Worm (Caenorhabditis elegans) whole organism, L4 larva: ENCODE measurements around the gene mrps-21.

Experiments
- T20F7.1 ChIP-seq: fragments of 200-800 bp; sonication (Bioruptor generic); optimal IDR thresholded peaks from 2 replicates; lab custom pipeline; 2018; ENCODE audit warnings: mild to moderate bottlenecking, missing genetic modification characterization, missing compliant biosample characterization
- Y105C5A.15 ChIP-seq: fragments of 200-800 bp; sonication (Bioruptor generic); IDR thresholded peaks from 2 replicates; pipeline ENCODE4 v1.3.6; 2022; ENCODE audit warnings: missing genetic modification characterization, missing compliant biosample characterization
- Y5F2A.4 ChIP-seq: fragments of 200-800 bp; sonication (Bioruptor generic); optimal IDR thresholded peaks from 2 replicates; lab custom pipeline; 2018; ENCODE audit warnings: mild to moderate bottlenecking, missing genetic modification characterization, missing compliant biosample characterization
- ZK337.2 ChIP-seq: fragments of 200-800 bp; sonication (Bioruptor generic); IDR thresholded peaks from 2 replicates; pipeline ENCODE4 v1.3.6; 2022; ENCODE audit warnings: missing genetic modification reagents, missing genetic modification characterization, missing compliant biosample characterization
- ZK546.5 ChIP-seq, 2 experiments: sonication (generic microtip); optimal IDR thresholded peaks; 2 replicates each; lab custom pipeline; 2017; ENCODE audit warnings: missing biosample characterization in 2 of 2, missing genetic modification characterization in 2 of 2
- aha-1 ChIP-seq: fragments of 150-350 bp; peaks from one replicate; lab custom pipeline; 2014; ENCODE audit warnings: missing biosample characterization, missing genetic modification characterization
- attf-4 ChIP-seq: sonication (generic microtip); optimal IDR thresholded peaks from 3 replicates; lab custom pipeline; 2017; ENCODE audit warnings: missing biosample characterization, missing genetic modification characterization
- ceh-20 ChIP-seq: fragments of 200-800 bp; sonication (Bioruptor generic); IDR thresholded peaks from 2 replicates; pipeline ENCODE4 v1.3.6; 2022; ENCODE audit warnings: missing genetic modification reagents, missing genetic modification characterization, missing compliant biosample characterization
- ceh-28 ChIP-seq: fragments of 150-350 bp; optimal IDR thresholded peaks from 2 replicates; lab custom pipeline; 2014; ENCODE audit warnings: missing biosample characterization, missing genetic modification reagents, missing genetic modification characterization
- ceh-44 ChIP-seq: fragments of 200-800 bp; sonication (Bioruptor generic); IDR thresholded peaks from 2 replicates; pipeline ENCODE4 v1.3.6; 2022; ENCODE audit warnings: missing genetic modification reagents, missing genetic modification characterization, missing compliant biosample characterization
- ceh-62 ChIP-seq: sonication (generic microtip); optimal IDR thresholded peaks from 2 replicates; lab custom pipeline; 2017; ENCODE audit warnings: missing biosample characterization, missing genetic modification characterization
- ceh-82 ChIP-seq: sonication (generic microtip); optimal IDR thresholded peaks from 2 replicates; lab custom pipeline; 2017; ENCODE audit warnings: missing biosample characterization, missing genetic modification characterization
- ces-1 ChIP-seq: fragments of 150-350 bp; sonication (generic microtip); optimal IDR thresholded peaks from 4 replicates; lab custom pipeline; 2014; ENCODE audit warnings: missing biosample characterization, missing genetic modification reagents, missing genetic modification characterization
- cey-2 ChIP-seq: sonication (generic microtip); optimal IDR thresholded peaks from 3 replicates; lab custom pipeline; 2017; ENCODE audit warnings: missing genetic modification characterization, mild to moderate bottlenecking, missing compliant biosample characterization, antibody characterized with exemption, borderline replicate concordance; ENCODE audit not compliant: insufficient read depth
- daf-16 ChIP-seq, 3 experiments: sonication (generic microtip); optimal IDR thresholded peaks; 2 replicates each; lab custom pipeline; 2016 to 2017; ENCODE audit warnings: missing genetic modification characterization in 3 of 3, missing genetic modification reagents in 3 of 3, mild to moderate bottlenecking in 2 of 3, missing compliant biosample characterization in 2 of 3, missing biosample characterization in 1 of 3, moderate library complexity in 1 of 3
- daf-8 ChIP-seq: fragments of 200-800 bp; sonication (Bioruptor generic); IDR thresholded peaks from 2 replicates; pipeline ENCODE4 v1.3.6; 2022; ENCODE audit warnings: missing genetic modification characterization, missing compliant biosample characterization
- dmd-9 ChIP-seq: fragments of 200-800 bp; sonication (Bioruptor generic); IDR thresholded peaks from 2 replicates; pipeline ENCODE4 v1.3.6; 2022; ENCODE audit warnings: missing genetic modification reagents, missing genetic modification characterization, missing compliant biosample characterization
- duxl-1 ChIP-seq: sonication (generic microtip); optimal IDR thresholded peaks from 2 replicates; lab custom pipeline; 2016; ENCODE audit warnings: mild to moderate bottlenecking, missing genetic modification characterization, moderate library complexity, missing compliant biosample characterization; ENCODE audit not compliant: poor library complexity
- egl-27 ChIP-seq: sonication (generic microtip); optimal IDR thresholded peaks from 3 replicates; lab custom pipeline; 2017; ENCODE audit warnings: missing biosample characterization, missing genetic modification reagents, missing genetic modification characterization
- egl-43 ChIP-seq: fragments of 200-800 bp; sonication (Bioruptor generic); IDR thresholded peaks from 2 replicates; pipeline ENCODE4 v1.3.6; 2022; ENCODE audit warnings: missing genetic modification reagents, missing genetic modification characterization, missing compliant biosample characterization
- fkh-10 ChIP-seq: fragments of 150-350 bp; optimal IDR thresholded peaks from 2 replicates; lab custom pipeline; 2014; ENCODE audit warnings: missing biosample characterization, missing genetic modification reagents, missing genetic modification characterization
- gei-8 ChIP-seq: fragments of 200-800 bp; sonication (Bioruptor generic); optimal IDR thresholded peaks from 2 replicates; lab custom pipeline; 2018; ENCODE audit warnings: mild to moderate bottlenecking, missing genetic modification characterization, missing compliant biosample characterization
- lin-29 ChIP-seq: fragments of 200-800 bp; sonication (Bioruptor generic); IDR thresholded peaks from 2 replicates; pipeline ENCODE4 v1.3.6; 2022; ENCODE audit warnings: missing genetic modification reagents, missing genetic modification characterization, missing compliant biosample characterization
- lin-39 ChIP-seq: fragments of 150-350 bp; optimal IDR thresholded peaks from 2 replicates; lab custom pipeline; 2014; ENCODE audit warnings: missing biosample characterization, missing genetic modification reagents, missing genetic modification characterization
- lir-3 ChIP-seq: sonication (generic microtip); optimal IDR thresholded peaks from 2 replicates; lab custom pipeline; 2016; ENCODE audit warnings: mild to moderate bottlenecking, missing genetic modification characterization, missing compliant biosample characterization
- madf-5 ChIP-seq, 2 experiments: fragments of 200-800 bp; sonication (Bioruptor generic); IDR thresholded peaks; 2 replicates each; pipeline ENCODE4 v1.3.6; 2022; ENCODE audit warnings: missing compliant biosample characterization in 2 of 2, missing genetic modification characterization in 2 of 2
- madf-9 ChIP-seq: fragments of 200-800 bp; sonication (Bioruptor generic); conservative IDR thresholded peaks from 2 replicates; pipeline ENCODE4 v1.3.6; 2022; ENCODE audit warnings: missing genetic modification reagents, missing genetic modification characterization, missing compliant biosample characterization
- mdl-1 ChIP-seq, 2 experiments: fragments of 150-350 bp in 1 of 2; sonication (generic microtip) in 1 of 2; optimal IDR thresholded peaks; 2 replicates each; lab custom pipeline; 2014 to 2017; ENCODE audit warnings: missing biosample characterization in 2 of 2, missing genetic modification characterization in 2 of 2
- mep-1 ChIP-seq: fragments of 150-350 bp; sonication (generic microtip); optimal IDR thresholded peaks from 3 replicates; lab custom pipeline; 2014; ENCODE audit warnings: missing biosample characterization, missing genetic modification characterization
- mes-2 ChIP-seq: sonication (generic microtip); optimal IDR thresholded peaks from 2 replicates; lab custom pipeline; 2016; ENCODE audit warnings: missing genotype, mild to moderate bottlenecking, missing genetic modification characterization, missing compliant biosample characterization; ENCODE audit not compliant: poor library complexity, severe bottlenecking
- nhr-102 ChIP-seq: sonication (generic microtip); optimal IDR thresholded peaks from 2 replicates; lab custom pipeline; 2016; ENCODE audit warnings: mild to moderate bottlenecking, missing genetic modification characterization, moderate library complexity, missing compliant biosample characterization
- nhr-237 ChIP-seq: sonication (generic microtip); optimal IDR thresholded peaks from 2 replicates; lab custom pipeline; 2017; ENCODE audit warnings: missing biosample characterization, missing genetic modification characterization
- nhr-25 ChIP-seq: sonication (generic microtip); optimal IDR thresholded peaks from 2 replicates; lab custom pipeline; 2017; ENCODE audit warnings: missing genetic modification characterization, mild to moderate bottlenecking, missing compliant biosample characterization, antibody characterized with exemption, moderate library complexity, borderline replicate concordance; ENCODE audit not compliant: insufficient read depth
- nhr-42 ChIP-seq: fragments of 200-800 bp; sonication (Bioruptor generic); IDR thresholded peaks from 2 replicates; pipeline ENCODE4 v1.3.6; 2022; ENCODE audit warnings: missing genetic modification characterization, missing compliant biosample characterization
- nhr-48 ChIP-seq: sonication (generic microtip); optimal IDR thresholded peaks from 2 replicates; lab custom pipeline; 2016; ENCODE audit warnings: mild to moderate bottlenecking, missing genetic modification characterization, missing compliant biosample characterization
- nhr-6 ChIP-seq: fragments of 150-350 bp; optimal IDR thresholded peaks from 2 replicates; lab custom pipeline; 2014; ENCODE audit warnings: missing biosample characterization, missing genetic modification characterization
- nhr-77 ChIP-seq: fragments of 150-350 bp; optimal IDR thresholded peaks from 2 replicates; lab custom pipeline; 2014; ENCODE audit warnings: missing biosample characterization, missing genetic modification characterization
- php-3 ChIP-seq: fragments of 200-800 bp; sonication (Bioruptor generic); IDR thresholded peaks from 2 replicates; pipeline ENCODE4 v1.3.6; 2022; ENCODE audit warnings: missing genetic modification reagents, missing genetic modification characterization, missing compliant biosample characterization
- sdz-12 ChIP-seq: fragments of 200-800 bp; sonication (Bioruptor generic); optimal IDR thresholded peaks from 2 replicates; lab custom pipeline; 2018; ENCODE audit warnings: mild to moderate bottlenecking, missing genetic modification characterization, missing compliant biosample characterization
- snpc-1.2 ChIP-seq: fragments of 200-800 bp; sonication (Bioruptor generic); IDR thresholded peaks from 2 replicates; pipeline ENCODE4 v1.3.6; 2022; ENCODE audit warnings: missing genetic modification reagents, missing genetic modification characterization, missing compliant biosample characterization
- snpc-4 ChIP-seq: fragments of 150-350 bp; optimal IDR thresholded peaks from 2 replicates; lab custom pipeline; 2014; ENCODE audit warnings: missing biosample characterization, missing genetic modification characterization
- spr-1 ChIP-seq: sonication (generic microtip); optimal IDR thresholded peaks from 2 replicates; lab custom pipeline; 2016; ENCODE audit warnings: mild to moderate bottlenecking, missing genetic modification characterization, missing compliant biosample characterization
- spr-3 ChIP-seq: fragments of 200-800 bp; sonication (Bioruptor generic); optimal IDR thresholded peaks from 2 replicates; lab custom pipeline; 2018; ENCODE audit warnings: mild to moderate bottlenecking, missing genetic modification characterization, missing compliant biosample characterization
- tag-97 ChIP-seq: fragments of 200-800 bp; sonication (Bioruptor generic); IDR thresholded peaks from 2 replicates; pipeline ENCODE4 v1.3.6; 2022; ENCODE audit warnings: missing genetic modification characterization, missing compliant biosample characterization
- zag-1 ChIP-seq: fragments of 150-350 bp; optimal IDR thresholded peaks from 2 replicates; lab custom pipeline; 2014; ENCODE audit warnings: missing biosample characterization, missing genetic modification characterization
- zfp-2 ChIP-seq: sonication (generic microtip); optimal IDR thresholded peaks from 2 replicates; lab custom pipeline; 2016; ENCODE audit warnings: mild to moderate bottlenecking, missing genetic modification characterization, missing compliant biosample characterization

The mrps-21 gene

ce11 chrIV:4665079-4665478 is 5.8 kb upstream of the mrps-21 start, which contains the start of gene F29B9.1:
Gene F29B9.1 (plus strand): TSS chrIV:4665379.
- TF ChIP-seq madf-5 (GFP tag; IDR thresholded peaks at IDR 0.05; lab: Robert Waterston, UW) (no peak), duxl-1 (tag; lab: Kevin White, UChicago) (peak; percentile 26), php-3 (GFP tag; lab: Robert Waterston, UW) (no peak), nhr-6 (tag; lab: Kevin White, UChicago) (no peak), egl-43 (GFP tag; lab: Robert Waterston, UW) (no peak), lin-29 (GFP tag; lab: Robert Waterston, UW) (no peak), sdz-12 (no peak)

DNA sequence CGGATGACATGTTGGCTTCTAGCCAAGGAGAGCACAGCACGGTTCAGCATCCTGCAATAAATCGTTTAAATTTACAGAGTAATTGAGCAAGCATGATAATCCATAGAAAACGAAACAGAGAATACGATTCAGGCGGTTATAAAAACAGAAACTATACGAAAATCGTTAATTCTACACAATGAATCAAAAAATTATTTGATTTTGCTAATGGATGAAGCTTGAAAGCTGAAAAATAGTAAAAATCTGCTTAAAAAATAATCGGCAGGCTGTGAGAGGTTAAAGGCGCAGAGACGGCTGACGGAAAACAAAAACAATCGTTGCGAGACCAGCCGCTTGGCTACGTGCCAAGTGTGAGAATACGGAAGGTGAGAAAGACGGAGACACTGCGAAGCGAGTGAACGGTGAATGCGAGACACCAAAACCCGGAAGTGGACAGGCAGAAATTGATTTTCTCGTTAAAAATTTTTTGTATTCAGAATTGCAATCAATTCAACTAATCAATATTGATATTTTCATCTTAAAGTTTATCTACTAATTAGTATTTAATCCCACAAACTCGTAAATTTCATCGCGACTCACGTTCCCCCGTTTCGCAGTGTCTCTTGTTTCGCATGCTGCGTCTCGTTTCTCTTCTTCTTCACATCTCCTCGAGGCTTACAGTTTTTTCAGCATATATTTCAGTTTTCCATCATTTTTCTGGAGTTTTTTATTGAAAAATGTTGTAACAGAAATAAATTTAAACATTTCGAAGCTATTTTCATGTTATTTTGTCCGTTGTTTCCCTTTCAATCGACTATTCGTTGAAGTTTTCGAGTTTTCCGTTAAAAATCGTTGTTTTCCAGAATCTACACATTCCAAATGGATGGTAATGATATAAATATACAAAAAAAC is 1.1 kb upstream of the mrps-21 start, which contains the start of the genes F29B9.11 and jmjd-1.2:
Gene F29B9.11 (minus strand): TSS at position 51 of the 891 bp plus-strand sequence.
Gene jmjd-1.2 (plus strand): TSS at position 841 of the 891 bp plus-strand sequence.
- no peak for TF ChIP-seq ces-1 (GFP tag; lab: Kevin White, UChicago)
- no peak for TF ChIP-seq gei-8 (GFP tag; lab: Kevin White, UChicago)
- no peak for TF ChIP-seq attf-4 (tag; lab: Kevin White, UChicago)
- peak; percentile 89 for TF ChIP-seq nhr-102 (tag; lab: Kevin White, UChicago)
- TF ChIP-seq tag-97: no peak
- peak; percentile 74 for TF ChIP-seq nhr-48 (tag; lab: Kevin White, UChicago)
- no peak for TF ChIP-seq ceh-28 (tag; lab: Kevin White, UChicago)
- peak; percentile 90 for TF ChIP-seq nhr-25
- peak; percentile 84 for TF ChIP-seq fkh-10 (GFP tag; lab: Kevin White, UChicago)
- TF ChIP-seq nhr-6 (tag; lab: Kevin White, UChicago): peak; percentile 73
- TF ChIP-seq madf-9 (GFP tag; lab: Robert Waterston, UW): peak; percentile 67; the same call in 1 of the 2 replicates
- TF ChIP-seq spr-1 (tag; lab: Kevin White, UChicago): peak; percentile 73
- no peak for TF ChIP-seq ceh-82 (tag; lab: Kevin White, UChicago)
- peak in 1 of 2 experiments; percentile 70 for TF ChIP-seq mdl-1 (tag; optimal IDR thresholded peaks at IDR 0.05; lab: Kevin White, UChicago)
- no peak for TF ChIP-seq daf-8 (GFP tag; lab: Robert Waterston, UW)
- TF ChIP-seq egl-27 (tag; lab: Kevin White, UChicago): no peak
- TF ChIP-seq php-3 (GFP tag; lab: Robert Waterston, UW): 0 out of 2 replicates have a peak, but pooled peaks have one; percentile 25
- TF ChIP-seq aha-1 (tag; lab: Kevin White, UChicago): peak; percentile 99
- TF ChIP-seq lin-39 (tag; lab: Kevin White, UChicago): no peak
- no peak for TF ChIP-seq cey-2 (tag; lab: Kevin White, UChicago)
- TF ChIP-seq nhr-237 (tag; lab: Kevin White, UChicago): peak; percentile 34
- peak; percentile 83 for TF ChIP-seq ceh-44
- peak in 1 of 2 experiments; percentile 44 for TF ChIP-seq ZK546.5 (tag; optimal IDR thresholded peaks at IDR 0.05; lab: Kevin White, UChicago)
- TF ChIP-seq ZK337.2 (GFP tag; lab: Robert Waterston, UW): no peak; the same call in 1 of the 2 replicates
- peak; percentile 89 for TF ChIP-seq mes-2 (tag; lab: Kevin White, UChicago)
- no peak for TF ChIP-seq Y5F2A.4 (GFP tag; lab: Kevin White, UChicago)
- no peak for TF ChIP-seq lir-3
- peak; percentile 90 for TF ChIP-seq nhr-77 (tag; lab: Kevin White, UChicago)
- no peak for TF ChIP-seq Y105C5A.15 (GFP tag; lab: Robert Waterston, UW)
- TF ChIP-seq ceh-20 (GFP tag; lab: Robert Waterston, UW): peak; percentile 87; the same call in 1 of the 2 replicates
- peak; percentile 95 for TF ChIP-seq mep-1
- TF ChIP-seq dmd-9 (GFP tag; lab: Robert Waterston, UW): peak; percentile 82
- peak in 1 of 2 experiments; percentile 66 for TF ChIP-seq daf-16 (GFP tag; optimal IDR thresholded peaks at IDR 0.05; lab: Kevin White, UChicago)
- TF ChIP-seq daf-16 (tag; optimal IDR thresholded peaks at IDR 0.05; lab: Kevin White, UChicago): peak; percentile 72
- no peak for TF ChIP-seq T20F7.1 (GFP tag; lab: Kevin White, UChicago)
- peak; percentile 91 for TF ChIP-seq zfp-2 (tag; lab: Kevin White, UChicago)
- TF ChIP-seq snpc-4: no peak
- TF ChIP-seq nhr-42 (GFP tag; lab: Robert Waterston, UW): peak; percentile 79
- TF ChIP-seq zag-1 (tag; lab: Kevin White, UChicago): no peak
- TF ChIP-seq spr-3 (GFP tag; lab: Kevin White, UChicago): peak; percentile 53
- TF ChIP-seq ceh-62 (tag; lab: Kevin White, UChicago): no peak
- TF ChIP-seq snpc-1.2 (GFP tag; lab: Robert Waterston, UW): peak; percentile 74
